Worm (Caenorhabditis elegans): ENCODE measurements around the gene msp-45.

- no peak for TF ChIP-seq gmeb-2 (tag; optimal IDR thresholded peaks at IDR 0.05)
- TF ChIP-seq pha-4 (tag; optimal IDR thresholded peaks at IDR 0.05): no peak
- TF ChIP-seq syd-9 (tag; optimal IDR thresholded peaks at IDR 0.05): no peak
Observed at ce11 chrII:5187934-5188333, 31.1 kb upstream of the msp-45 start.
